Worm (Caenorhabditis elegans): ENCODE measurements around the gene B0554.2.

The B0554.2 gene

ce11 chrV:399721-400120 lies 34.3 kb upstream of the B0554.2 start, which contains the start of gene scl-27:
TSS of gene scl-27 (plus strand) at chrV:400021.
- no peak for TF ChIP-seq nhr-2 (tag; optimal IDR thresholded peaks at IDR 0.05)
- no peak for TF ChIP-seq ceh-43 (GFP tag; optimal IDR thresholded peaks at IDR 0.05)
- no peak for TF ChIP-seq unc-62 (GFP tag; optimal IDR thresholded peaks at IDR 0.05)
- no peak for TF ChIP-seq tbx-8 (GFP tag; optimal IDR thresholded peaks at IDR 0.05)
- TF ChIP-seq nhr-76 (tag; optimal IDR thresholded peaks at IDR 0.05): no peak

- no peak for TF ChIP-seq elt-3 (tag; optimal IDR thresholded peaks at IDR 0.05)
- TF ChIP-seq mep-1 (tag; optimal IDR thresholded peaks at IDR 0.05): no peak
- TF ChIP-seq drap-1 (GFP tag; optimal IDR thresholded peaks at IDR 0.05): no peak
- no peak for TF ChIP-seq ceh-43 (GFP tag; optimal IDR thresholded peaks at IDR 0.05)
- no peak for TF ChIP-seq sptf-1 (tag; optimal IDR thresholded peaks at IDR 0.05)
- TF ChIP-seq nhr-237 (tag; optimal IDR thresholded peaks at IDR 0.05): no peak
- no peak for TF ChIP-seq nhr-2 (tag; optimal IDR thresholded peaks at IDR 0.05)
- no peak for TF ChIP-seq elt-1 (tag; optimal IDR thresholded peaks at IDR 0.05; ENCODE audit: borderline replicate concordance, insufficient read depth)
- no peak for TF ChIP-seq ham-2 (GFP tag; optimal IDR thresholded peaks at IDR 0.05)
- no peak for TF ChIP-seq lin-32 (GFP tag; optimal IDR thresholded peaks at IDR 0.05)
These were observed 31.0 kb upstream of the B0554.2 start, which contains the start of gene srh-62 for ce11 chrV:403028-403427. TSS of gene srh-62 (minus strand) at chrV:403128.

- TF ChIP-seq mab-5 (tag; optimal IDR thresholded peaks at IDR 0.05) (no peak), unc-120 (tag; optimal IDR thresholded peaks at IDR 0.05; ENCODE audit: poor library complexity, severe bottlenecking) (no peak), nhr-28 (tag; optimal IDR thresholded peaks at IDR 0.05) (no peak), lin-32 (GFP tag; optimal IDR thresholded peaks at IDR 0.05) (no peak), mls-2 (tag; optimal IDR thresholded peaks at IDR 0.05) (no peak), M03D4.4 (tag; optimal IDR thresholded peaks at IDR 0.05) (no peak), ceh-39 (tag; optimal IDR thresholded peaks at IDR 0.05) (no peak), blmp-1 (tag; optimal IDR thresholded peaks at IDR 0.05) (no peak), ces-1 (GFP tag; optimal IDR thresholded peaks at IDR 0.05) (no peak), ceh-43 (GFP tag; optimal IDR thresholded peaks at IDR 0.05) (no peak), drap-1 (GFP tag; optimal IDR thresholded peaks at IDR 0.05) (no peak), cnd-1 (tag; optimal IDR thresholded peaks at IDR 0.05) (no peak), unc-62 (GFP tag; optimal IDR thresholded peaks at IDR 0.05) (no peak)
These were observed 29.8 kb upstream of the B0554.2 start, which contains the start of gene nhr-252 for ce11 chrV:404210-404669. TSS of gene nhr-252 (plus strand) at chrV:404619.

- TF ChIP-seq nhr-76 (tag; optimal IDR thresholded peaks at IDR 0.05) (no peak), zip-8 (tag; optimal IDR thresholded peaks at IDR 0.05) (no peak), drap-1 (GFP tag; optimal IDR thresholded peaks at IDR 0.05) (no peak), lin-13 (tag; optimal IDR thresholded peaks at IDR 0.05) (no peak), ceh-39 (tag; optimal IDR thresholded peaks at IDR 0.05) (no peak), elt-3 (tag; optimal IDR thresholded peaks at IDR 0.05) (no peak), nhr-12 (tag; optimal IDR thresholded peaks at IDR 0.05) (no peak), snpc-4 (tag; optimal IDR thresholded peaks at IDR 0.05) (no peak), elt-1 (tag; optimal IDR thresholded peaks at IDR 0.05; ENCODE audit: borderline replicate concordance, insufficient read depth) (no peak), unc-39 (tag; optimal IDR thresholded peaks at IDR 0.05) (no peak), nhr-2 (tag; optimal IDR thresholded peaks at IDR 0.05) (no peak), sptf-1 (tag; optimal IDR thresholded peaks at IDR 0.05) (no peak)
These were observed 21.2 kb upstream of the B0554.2 start for ce11 chrV:412820-413219.

- no peak for TF ChIP-seq mep-1 (tag; optimal IDR thresholded peaks at IDR 0.05)
- TF ChIP-seq elt-1 (tag; optimal IDR thresholded peaks at IDR 0.05; ENCODE audit: borderline replicate concordance, insufficient read depth): no peak
These were observed 19.4 kb upstream of the B0554.2 start, which contains the start of gene dod-19 for ce11 chrV:414630-415029. TSS of gene dod-19 (minus strand) at chrV:414759.

ce11 chrV:415072-415471 lies 18.9 kb upstream of the B0554.2 start:
- TF ChIP-seq lin-13 (tag; optimal IDR thresholded peaks at IDR 0.05) (no peak), mep-1 (tag; optimal IDR thresholded peaks at IDR 0.05) (no peak), nhr-28 (tag; optimal IDR thresholded peaks at IDR 0.05) (no peak), ceh-39 (tag; optimal IDR thresholded peaks at IDR 0.05) (no peak), ces-1 (GFP tag; optimal IDR thresholded peaks at IDR 0.05) (no peak), zip-8 (tag; optimal IDR thresholded peaks at IDR 0.05) (no peak), tbx-8 (GFP tag; optimal IDR thresholded peaks at IDR 0.05) (no peak), unc-120 (tag; optimal IDR thresholded peaks at IDR 0.05; ENCODE audit: poor library complexity, severe bottlenecking) (no peak), nhr-12 (tag; optimal IDR thresholded peaks at IDR 0.05) (no peak), snpc-4 (tag; optimal IDR thresholded peaks at IDR 0.05) (no peak), elt-3 (tag; optimal IDR thresholded peaks at IDR 0.05) (no peak), ceh-43 (GFP tag; optimal IDR thresholded peaks at IDR 0.05) (no peak)

Measured in whole organism, mixed stage, embryonic.